Fruit fly (Drosophila melanogaster) whole organism, wandering third instar larva: ENCODE measurements around the gene dj-1beta.

ENCODE experiments used
- Abd-B ChIP-seq: fragments of >200 bp; optimal IDR thresholded peaks from 2 replicates; lab custom pipeline; 2017; ENCODE audit warnings: missing biosample characterization, missing genetic modification characterization
- CG32264 ChIP-seq: fragments of 200-800 bp; sonication (Bioruptor generic); optimal IDR thresholded peaks from 2 replicates; lab custom pipeline; 2016; ENCODE audit warnings: missing biosample characterization, missing genetic modification characterization
- CG9705 ChIP-seq: fragments of 200-800 bp; sonication (Bioruptor generic); optimal IDR thresholded peaks from 2 replicates; lab custom pipeline; 2018; ENCODE audit warnings: missing biosample characterization, mild to moderate bottlenecking, missing genetic modification characterization
- CrebA ChIP-seq: fragments of 200-800 bp; sonication (Bioruptor generic); optimal IDR thresholded peaks from 2 replicates; lab custom pipeline; 2016; ENCODE audit warnings: missing biosample characterization, mild to moderate bottlenecking, missing genetic modification characterization, borderline replicate concordance
- Dfd ChIP-seq: fragments of >200 bp; optimal IDR thresholded peaks from 2 replicates; lab custom pipeline; 2017; ENCODE audit warnings: missing biosample characterization, missing genetic modification characterization
- Dif ChIP-seq: fragments of 200-275, 200-300 bp; sonication (Bioruptor generic); optimal IDR thresholded peaks from 2 replicates; lab custom pipeline; 2018; ENCODE audit warnings: missing biosample characterization, missing genetic modification characterization; ENCODE audit not compliant: partially characterized antibody
- GATAd ChIP-seq: sonication (Bioruptor generic); optimal IDR thresholded peaks from 2 replicates; lab custom pipeline; 2016; ENCODE audit warnings: missing biosample characterization, missing genetic modification characterization
- HLH106 ChIP-seq: fragments of 200-800 bp; optimal IDR thresholded peaks from 3 replicates; lab custom pipeline; 2019; ENCODE audit warnings: missing biosample characterization, mild to moderate bottlenecking, missing genetic modification characterization, moderate library complexity
- Hnf4 ChIP-seq: fragments of 200-800 bp; sonication (Bioruptor generic); optimal IDR thresholded peaks from 2 replicates; lab custom pipeline; 2016; ENCODE audit warnings: missing biosample characterization, mild to moderate bottlenecking, missing genetic modification characterization
- Hr78 ChIP-seq: fragments of >200 bp; optimal IDR thresholded peaks from 2 replicates; lab custom pipeline; 2017; ENCODE audit warnings: missing biosample characterization, missing genetic modification characterization
- Hr83 ChIP-seq: fragments of 200-300 bp; sonication (Bioruptor generic); optimal IDR thresholded peaks from 2 replicates; lab custom pipeline; 2016; ENCODE audit warnings: missing biosample characterization, mild to moderate bottlenecking, missing genetic modification characterization, moderate library complexity; ENCODE audit not compliant: poor library complexity, severe bottlenecking
- Jra ChIP-seq: sonication (Bioruptor generic); optimal IDR thresholded peaks from 2 replicates; lab custom pipeline; 2016; ENCODE audit warnings: missing biosample characterization, missing genetic modification characterization
- Mio ChIP-seq: sonication (Bioruptor generic); optimal IDR thresholded peaks from 2 replicates; lab custom pipeline; 2016; ENCODE audit warnings: missing biosample characterization, missing genetic modification characterization
- Myc ChIP-seq: fragments of >200 bp; optimal IDR thresholded peaks from 2 replicates; lab custom pipeline; 2017
- N ChIP-seq: fragments of >200 bp; optimal IDR thresholded peaks from 2 replicates; lab custom pipeline; 2018; ENCODE audit warnings: missing biosample characterization, missing external identifiers, missing genetic modification characterization
- OdsH ChIP-seq: fragments of 200-800 bp; sonication (Bioruptor generic); optimal IDR thresholded peaks from 2 replicates; lab custom pipeline; 2016; ENCODE audit warnings: missing biosample characterization, mild to moderate bottlenecking, missing genetic modification characterization
- Rel ChIP-seq, 2 experiments: fragments of 200-800 bp; sonication (Bioruptor generic) in 1 of 2; optimal IDR thresholded peaks; 2 replicates in 1 of 2; 3 replicates in 1 of 2; lab custom pipeline; 2016 to 2019; ENCODE audit warnings: mild to moderate bottlenecking in 2 of 2, missing biosample characterization in 2 of 2, missing genetic modification characterization in 2 of 2, moderate library complexity in 1 of 2
- Sp1 ChIP-seq: fragments of 200-800 bp; sonication (Bioruptor generic); optimal IDR thresholded peaks from 3 replicates; lab custom pipeline; 2019; ENCODE audit warnings: missing biosample characterization, mild to moderate bottlenecking, missing genetic modification characterization, moderate library complexity
- Vsx2 ChIP-seq: fragments of 200-300, 225-300 bp; sonication (Bioruptor generic); optimal IDR thresholded peaks from 2 replicates; lab custom pipeline; 2018; ENCODE audit warnings: missing biosample characterization, missing genetic modification characterization; ENCODE audit not compliant: partially characterized antibody
- br ChIP-seq: fragments of 200-800 bp; sonication (Bioruptor generic); optimal IDR thresholded peaks from 2 replicates; lab custom pipeline; 2016; ENCODE audit warnings: missing biosample characterization, missing genetic modification characterization
- brk ChIP-seq: fragments of 200-800 bp; sonication (Bioruptor generic); optimal IDR thresholded peaks from 2 replicates; lab custom pipeline; 2016; ENCODE audit warnings: missing biosample characterization, mild to moderate bottlenecking, missing genetic modification characterization
- dl ChIP-seq, 2 experiments: fragments of 175-275, 200-275 bp in 1 of 2; fragments of 200-275 bp in 1 of 2; sonication (Bioruptor generic); optimal IDR thresholded peaks; lab custom pipeline; 2018; ENCODE audit warnings: mild to moderate bottlenecking in 2 of 2, missing biosample characterization in 2 of 2, missing genetic modification characterization in 2 of 2, moderate library complexity in 2 of 2; ENCODE audit not compliant: partially characterized antibody in 2 of 2, insufficient read depth in 1 of 2
- dmrt93B ChIP-seq: fragments of 200-800 bp; sonication (Bioruptor generic); optimal IDR thresholded peaks from 2 replicates; lab custom pipeline; 2018; ENCODE audit warnings: missing biosample characterization, mild to moderate bottlenecking, missing genetic modification characterization
- dsf ChIP-seq: sonication (Bioruptor generic); optimal IDR thresholded peaks from 2 replicates; lab custom pipeline; 2016; ENCODE audit warnings: missing biosample characterization, missing genetic modification characterization, borderline replicate concordance
- ey ChIP-seq: fragments of 200-800 bp; sonication (Bioruptor generic); optimal IDR thresholded peaks from 2 replicates; lab custom pipeline; 2016; ENCODE audit warnings: missing biosample characterization, missing genetic modification characterization
- foxo ChIP-seq, 2 experiments: fragments of 200-800 bp; sonication (Bioruptor generic); optimal IDR thresholded peaks; 2 replicates in 1 of 2; 3 replicates in 1 of 2; lab custom pipeline; 2016 to 2017; ENCODE audit warnings: missing biosample characterization in 2 of 2, missing genetic modification characterization in 2 of 2
- fru ChIP-seq: fragments of 200-800 bp; sonication (Bioruptor generic); optimal IDR thresholded peaks from 3 replicates; lab custom pipeline; 2016; ENCODE audit warnings: missing biosample characterization, mild to moderate bottlenecking, missing genetic modification characterization
- h ChIP-seq: fragments of 200-800 bp; sonication (Bioruptor generic); optimal IDR thresholded peaks from 3 replicates; lab custom pipeline; 2016; ENCODE audit warnings: missing biosample characterization, mild to moderate bottlenecking, missing genetic modification characterization
- jim ChIP-seq: fragments of 175-275, 200-325 bp; sonication (Bioruptor generic); optimal IDR thresholded peaks from 2 replicates; lab custom pipeline; 2016; ENCODE audit warnings: missing biosample characterization, mild to moderate bottlenecking, missing genetic modification characterization
- lola ChIP-seq: fragments of >200 bp; optimal IDR thresholded peaks from 2 replicates; lab custom pipeline; 2017; ENCODE audit warnings: missing biosample characterization, missing genetic modification characterization
- pan ChIP-seq: fragments of >200 bp; optimal IDR thresholded peaks from 2 replicates; lab custom pipeline; 2017
- psq ChIP-seq: fragments of 200-800 bp; sonication (Bioruptor generic); optimal IDR thresholded peaks from 3 replicates; lab custom pipeline; 2017; ENCODE audit warnings: missing biosample characterization, mild to moderate bottlenecking, missing genetic modification characterization, moderate library complexity
- rgr ChIP-seq: fragments of 200-800 bp; sonication (Bioruptor generic); optimal IDR thresholded peaks from 3 replicates; lab custom pipeline; 2016; ENCODE audit warnings: missing biosample characterization, mild to moderate bottlenecking, missing genetic modification characterization
- sage ChIP-seq: fragments of 200-800 bp; sonication (Bioruptor generic); optimal IDR thresholded peaks from 2 replicates; lab custom pipeline; 2016; ENCODE audit warnings: missing biosample characterization, mild to moderate bottlenecking, missing genetic modification characterization
- sv ChIP-seq: fragments of 200-800 bp; sonication (Bioruptor generic); optimal IDR thresholded peaks from 3 replicates; lab custom pipeline; 2016; ENCODE audit warnings: missing biosample characterization, missing genetic modification characterization
- tai ChIP-seq: sonication (Bioruptor generic); optimal IDR thresholded peaks from 2 replicates; lab custom pipeline; 2016; ENCODE audit warnings: missing biosample characterization, missing genetic modification characterization
- usp ChIP-seq: fragments of >200 bp; optimal IDR thresholded peaks from 2 replicates; lab custom pipeline; 2017; ENCODE audit warnings: missing biosample characterization, missing genetic modification characterization
- woc ChIP-seq: sonication (Bioruptor generic); optimal IDR thresholded peaks from 2 replicates; lab custom pipeline; 2016; ENCODE audit warnings: missing biosample characterization, mild to moderate bottlenecking, missing genetic modification characterization

dj-1beta gene

DNA sequence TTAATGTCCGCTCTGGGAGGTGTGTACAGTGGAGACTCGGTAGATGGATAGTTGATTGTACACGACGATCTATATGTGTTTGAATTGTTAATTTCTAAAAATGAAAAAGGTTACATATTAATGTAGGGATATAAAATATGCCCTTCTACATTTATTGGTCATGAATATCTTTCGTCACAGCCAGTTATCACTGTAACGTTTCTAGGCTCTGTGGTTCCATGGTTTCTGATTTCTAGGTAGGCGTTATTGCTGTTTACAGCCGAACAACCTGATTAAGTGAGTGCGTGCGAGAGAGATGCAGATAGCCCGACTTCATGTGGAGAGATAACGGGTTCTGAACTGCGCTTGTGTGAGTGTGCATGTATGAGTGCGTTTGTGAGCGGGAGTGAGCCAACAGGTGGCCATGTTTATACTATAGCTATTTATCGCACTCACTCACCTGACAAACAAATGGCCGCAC is 25.2 kb upstream of the dj-1beta start:
- TF ChIP-seq Vsx2 (peak; percentile 64), lola (no peak), jim (GFP tag; lab: Kevin White, UChicago) (no peak), Myc (lab: Kevin White, UChicago) (no peak), Dif (GFP tag; lab: Kevin White, UChicago) (peak; percentile 29), OdsH (GFP tag; lab: Kevin White, UChicago) (peak; percentile 92), dsf (no peak), sage (GFP tag; lab: Kevin White, UChicago) (peak; percentile 66), dmrt93B (GFP tag; lab: Kevin White, UChicago) (peak; percentile 73), pan (lab: Kevin White, UChicago) (no peak), sv (peak; percentile 89), Dfd (GFP tag; lab: Kevin White, UChicago) (no peak), rgr (GFP tag; lab: Kevin White, UChicago) (peak; percentile 89), ey (GFP tag; lab: Kevin White, UChicago) (peak; percentile 94), Hr78 (GFP tag; lab: Kevin White, UChicago) (no peak), GATAd (GFP tag; lab: Kevin White, UChicago) (peak; percentile 48), tai (GFP tag; lab: Kevin White, UChicago) (peak; percentile 94), Sp1 (peak; percentile 79), woc (GFP tag; lab: Kevin White, UChicago) (peak; percentile 78), Hr83 (GFP tag; lab: Kevin White, UChicago) (no peak), Mio (GFP tag; lab: Kevin White, UChicago) (peak; percentile 43), Hnf4 (GFP tag; lab: Kevin White, UChicago) (peak; percentile 91), Jra (GFP tag; lab: Kevin White, UChicago) (peak; percentile 76), br (peak; percentile 91), Rel (GFP tag; optimal IDR thresholded peaks at IDR 0.05; lab: Kevin White, UChicago) (peak; percentile 63), Rel (tag; optimal IDR thresholded peaks at IDR 0.05; lab: Kevin White, UChicago) (peak; percentile 72), CG9705 (GFP tag; lab: Kevin White, UChicago) (peak; percentile 71), CrebA (GFP tag; lab: Kevin White, UChicago) (no peak), Abd-B (GFP tag; lab: Kevin White, UChicago) (no peak), brk (GFP tag; lab: Kevin White, UChicago) (peak; percentile 76), foxo (GFP tag; optimal IDR thresholded peaks at IDR 0.05; lab: Kevin White, UChicago) (peak; percentile 61 to 88), h (GFP tag; lab: Kevin White, UChicago) (peak; percentile 94), HLH106 (tag; lab: Kevin White, UChicago) (peak; percentile 89), fru (peak; percentile 88), usp (no peak), dl (GFP tag; optimal IDR thresholded peaks at IDR 0.05; lab: Kevin White, UChicago; ENCODE audit: insufficient read depth in 1 of 2, partially characterized antibody in 2 of 2) (peak in 1 of 2 experiments; percentile 39), psq (GFP tag; lab: Kevin White, UChicago) (peak; percentile 83), CG32264 (GFP tag; lab: Kevin White, UChicago) (peak; percentile 66), N (GFP tag; lab: Kevin White, UChicago) (peak; percentile 19)

DNA sequence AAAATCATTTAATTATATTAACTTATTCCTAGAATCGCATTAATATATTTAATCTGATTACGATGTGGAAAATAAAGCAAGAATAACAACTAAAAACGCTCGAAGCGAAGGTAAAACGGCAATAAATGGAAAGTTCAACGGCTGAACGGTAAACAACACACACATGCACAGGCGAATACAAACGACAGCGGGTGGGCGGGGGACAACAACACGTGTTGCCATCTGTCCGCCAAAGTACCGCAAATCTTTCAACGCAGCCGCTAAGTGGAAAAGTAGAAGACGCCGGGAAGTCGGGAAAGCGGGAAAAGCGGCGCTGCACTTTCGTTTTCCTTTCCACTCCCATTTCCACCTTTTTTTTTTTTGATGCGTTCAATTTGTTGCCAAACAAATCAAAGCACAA is 24.4 kb upstream of the dj-1beta start:
- TF ChIP-seq pan (lab: Kevin White, UChicago) = no peak
- TF ChIP-seq usp = no peak
- no peak for TF ChIP-seq OdsH (GFP tag; lab: Kevin White, UChicago)
- TF ChIP-seq psq (GFP tag; lab: Kevin White, UChicago) = no peak
- no peak for TF ChIP-seq woc (GFP tag; lab: Kevin White, UChicago)
- no peak for TF ChIP-seq Abd-B (GFP tag; lab: Kevin White, UChicago)
- no peak for TF ChIP-seq ey (GFP tag; lab: Kevin White, UChicago)
- TF ChIP-seq Rel (GFP tag; optimal IDR thresholded peaks at IDR 0.05; lab: Kevin White, UChicago) = no peak
- no peak for TF ChIP-seq Rel (tag; optimal IDR thresholded peaks at IDR 0.05; lab: Kevin White, UChicago)
- TF ChIP-seq Hr78 (GFP tag; lab: Kevin White, UChicago) = no peak
- TF ChIP-seq tai (GFP tag; lab: Kevin White, UChicago) = no peak
- no peak for TF ChIP-seq Mio (GFP tag; lab: Kevin White, UChicago)
- TF ChIP-seq Vsx2 = no peak
- TF ChIP-seq h (GFP tag; lab: Kevin White, UChicago) = no peak
- TF ChIP-seq Dif (GFP tag; lab: Kevin White, UChicago) = no peak
- TF ChIP-seq CG32264 (GFP tag; lab: Kevin White, UChicago) = no peak
- TF ChIP-seq Jra (GFP tag; lab: Kevin White, UChicago) = no peak
- no peak for TF ChIP-seq Dfd (GFP tag; lab: Kevin White, UChicago)
- no peak for TF ChIP-seq dsf
- no peak for TF ChIP-seq fru
